Worm (Caenorhabditis elegans) whole organism, young adult: Measurements from ENCODE around the gene cpt-3.

Source experiments
- attf-6 ChIP-seq: fragments of 200-800 bp; sonication (Bioruptor generic); IDR thresholded peaks from 2 replicates; pipeline ENCODE4 v1.3.6; 2022; ENCODE audit warnings: missing genetic modification reagents, missing genetic modification characterization, missing compliant biosample characterization
- ceh-40 ChIP-seq: fragments of 200-800 bp; sonication (Bioruptor generic); IDR thresholded peaks from 2 replicates; pipeline ENCODE4 v1.3.6; 2022; ENCODE audit warnings: missing genetic modification characterization, missing compliant biosample characterization
- dpl-1 ChIP-seq: fragments of 150-350 bp; optimal IDR thresholded peaks from 2 replicates; lab custom pipeline; 2014; ENCODE audit warnings: missing biosample characterization, missing genetic modification reagents, missing genetic modification characterization
- egl-44 ChIP-seq: fragments of 200-800 bp; sonication (Bioruptor generic); IDR thresholded peaks from 2 replicates; pipeline ENCODE4 v1.3.6; 2022; ENCODE audit warnings: missing genetic modification reagents, missing genetic modification characterization, missing compliant biosample characterization
- hmg-1.2 ChIP-seq: fragments of 200-800 bp; sonication (Bioruptor generic); IDR thresholded peaks from 2 replicates; pipeline ENCODE4 v1.3.6; 2022; ENCODE audit warnings: missing genetic modification reagents, missing genetic modification characterization, missing compliant biosample characterization
- nhr-90 ChIP-seq: sonication (generic microtip); optimal IDR thresholded peaks from 2 replicates; lab custom pipeline; 2016; ENCODE audit warnings: missing genotype, mild to moderate bottlenecking, missing genetic modification characterization, missing compliant biosample characterization
- snpc-3.4 ChIP-seq: sonication (generic microtip); optimal IDR thresholded peaks from 2 replicates; lab custom pipeline; 2017; ENCODE audit warnings: missing genetic modification characterization, mild to moderate bottlenecking, missing compliant biosample characterization, antibody characterized with exemption, moderate library complexity, missing genotype, missing genetic modification reagents
- unc-62 ChIP-seq: fragments of 150-350 bp; optimal IDR thresholded peaks from 2 replicates; lab custom pipeline; 2014; ENCODE audit warnings: missing biosample characterization, missing genetic modification reagents, missing genetic modification characterization

- TF ChIP-seq nhr-90 (tag; lab: Kevin White, UChicago) (no peak), egl-44 (GFP tag; lab: Robert Waterston, UW) (no peak), attf-6 (no peak), unc-62 (GFP tag; lab: Kevin White, UChicago) (no peak), ceh-40 (GFP tag; lab: Robert Waterston, UW) (no peak), snpc-3.4 (tag; lab: Kevin White, UChicago) (no peak), hmg-1.2 (GFP tag; lab: Robert Waterston, UW) (no peak), dpl-1 (no peak)
These were observed 8.7 kb downstream of the cpt-3 start for ce11 chrIII:2091367-2091766.
